Worm (Caenorhabditis elegans): ENCODE measurements around the gene acl-12.

Gene acl-12

DNA sequence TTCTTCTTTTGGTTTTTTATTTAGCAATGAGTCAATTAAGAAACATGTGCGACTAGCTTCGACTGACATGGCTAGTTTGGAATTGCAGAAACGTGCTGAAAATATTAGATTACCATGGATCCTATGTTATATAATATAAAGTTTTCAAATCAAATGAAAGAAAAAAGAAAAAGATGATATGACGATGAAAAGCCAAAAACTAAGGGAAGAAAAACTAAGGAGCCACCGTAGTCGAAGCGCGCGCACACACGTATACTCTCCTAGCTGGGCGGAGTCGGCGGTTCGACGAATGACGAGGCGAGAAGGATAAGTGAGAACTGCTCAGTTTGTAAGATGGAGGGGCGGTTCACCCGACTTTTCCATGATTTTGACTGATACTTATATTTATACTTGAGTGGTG is 17.6 kb downstream of the acl-12 start, which contains the start of gene mnm-2:
Gene mnm-2 (minus strand): TSS at position 101 of the 400 bp plus-strand sequence.
- TF ChIP-seq nhr-28 (tag; optimal IDR thresholded peaks at IDR 0.05) (no peak), nhr-90 (tag; optimal IDR thresholded peaks at IDR 0.05; ENCODE audit: poor library complexity) (no peak), jun-1 (tag; optimal IDR thresholded peaks at IDR 0.05) (no peak), lin-39 (tag; optimal IDR thresholded peaks at IDR 0.05) (no peak)

DNA sequence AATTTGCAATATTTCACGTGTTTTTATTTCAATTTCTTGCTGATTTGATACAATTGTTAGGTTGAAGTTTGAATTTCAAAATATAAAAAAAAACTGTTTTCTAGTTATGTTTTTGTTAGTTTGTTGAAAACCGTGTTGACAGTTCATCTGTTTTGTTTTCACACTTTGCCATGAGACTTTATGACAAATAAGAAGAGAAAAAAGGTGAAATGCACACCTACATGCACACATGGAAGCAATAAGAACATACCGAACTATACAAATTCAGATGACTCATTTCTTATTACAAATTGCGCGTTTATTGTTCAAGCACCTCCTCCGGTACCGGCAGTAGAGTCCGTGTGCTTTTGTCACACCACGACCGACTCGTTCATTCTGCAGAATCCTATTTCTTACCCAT is 21.8 kb downstream of the acl-12 start, which contains the start of gene C10A4.9:
Gene C10A4.9 (plus strand): TSS at position 301 of the 400 bp plus-strand sequence.
- TF ChIP-seq nhr-71 (tag; optimal IDR thresholded peaks at IDR 0.05) = no peak
- no peak for TF ChIP-seq egl-13 (tag; optimal IDR thresholded peaks at IDR 0.05)
- no peak for TF ChIP-seq jun-1 (tag; optimal IDR thresholded peaks at IDR 0.05)
- TF ChIP-seq hlh-4 (tag; optimal IDR thresholded peaks at IDR 0.05) = no peak
- TF ChIP-seq lin-39 (tag; optimal IDR thresholded peaks at IDR 0.05) = no peak
- TF ChIP-seq snu-23 (GFP tag; optimal IDR thresholded peaks at IDR 0.05) = no peak
- no peak for TF ChIP-seq vab-15 (tag; optimal IDR thresholded peaks at IDR 0.05)
- TF ChIP-seq egl-27 (tag; optimal IDR thresholded peaks at IDR 0.05) = no peak
- no peak for TF ChIP-seq hlh-17 (GFP tag; optimal IDR thresholded peaks at IDR 0.05; ENCODE audit: borderline replicate concordance)
- TF ChIP-seq tlp-1 (tag; optimal IDR thresholded peaks at IDR 0.05) = no peak

DNA sequence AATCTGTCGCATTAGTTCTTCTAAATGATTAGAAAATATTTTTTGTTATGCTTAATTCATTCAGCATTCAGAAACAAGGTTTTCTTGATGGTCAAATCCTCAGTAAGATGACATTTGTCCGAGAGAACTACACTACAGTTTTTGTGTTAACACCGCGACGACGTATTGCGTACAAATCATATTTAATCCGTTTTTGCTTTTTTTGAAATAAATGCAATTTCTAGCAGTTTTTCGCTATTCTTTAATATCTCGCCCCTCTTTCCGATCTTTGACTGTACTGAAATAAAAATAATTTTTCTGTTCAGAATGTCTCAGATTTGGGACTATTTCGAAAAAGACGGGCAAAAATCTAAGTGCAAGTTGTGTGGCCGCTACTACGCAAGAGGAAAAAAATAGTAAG is 26.3 kb downstream of the acl-12 start, which contains the start of gene C10A4.1:
Gene C10A4.1 (plus strand): TSS at position 301 of the 400 bp plus-strand sequence.
- TF ChIP-seq efl-1 (optimal IDR thresholded peaks at IDR 0.05) = no peak
- no peak for TF ChIP-seq efl-1 (GFP tag; optimal IDR thresholded peaks at IDR 0.05 in 1 of 2)
- TF ChIP-seq nhr-85 (tag) = no peak
- TF ChIP-seq rnt-1 (tag; optimal IDR thresholded peaks at IDR 0.05) = no peak
- no peak for TF ChIP-seq nhr-237 (tag; optimal IDR thresholded peaks at IDR 0.05)

DNA sequence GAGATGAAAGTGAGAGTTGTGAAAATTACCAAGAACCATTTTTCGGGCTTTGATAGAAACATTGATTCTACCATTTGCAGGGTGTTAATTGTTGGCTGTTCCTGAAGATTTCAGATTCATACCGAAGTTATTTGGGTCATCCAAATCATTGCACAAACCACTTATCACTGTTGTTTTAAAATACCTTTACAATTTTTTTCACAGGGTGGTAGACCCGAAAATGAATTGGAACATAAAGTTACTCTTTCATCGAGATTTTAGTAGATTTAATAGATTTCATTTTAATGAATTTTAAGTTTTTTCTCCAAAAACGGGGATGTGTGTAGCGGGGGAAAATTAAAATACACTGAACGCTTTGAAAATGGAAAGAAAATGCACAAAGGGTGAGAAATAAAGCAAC is 27.0 kb downstream of the acl-12 start, which contains the start of gene C10A4.7:
Gene C10A4.7 (minus strand): TSS at position 101 of the 400 bp plus-strand sequence.
- TF ChIP-seq unc-130 (tag; optimal IDR thresholded peaks at IDR 0.05) (no peak), fkh-10 (GFP tag; optimal IDR thresholded peaks at IDR 0.05) (no peak), tlp-1 (tag; optimal IDR thresholded peaks at IDR 0.05) (no peak), efl-1 (optimal IDR thresholded peaks at IDR 0.05) (no peak), efl-1 (GFP tag; optimal IDR thresholded peaks at IDR 0.05 in 1 of 2) (no peak), Y116A8C.19 (tag; optimal IDR thresholded peaks at IDR 0.05; ENCODE audit: borderline replicate concordance) (no peak), jun-1 (tag; optimal IDR thresholded peaks at IDR 0.05) (no peak), unc-62 (GFP tag; optimal IDR thresholded peaks at IDR 0.05) (no peak), rnt-1 (tag; optimal IDR thresholded peaks at IDR 0.05) (no peak), pqm-1 (tag; optimal IDR thresholded peaks at IDR 0.05) (no peak), aly-2 (tag; optimal IDR thresholded peaks at IDR 0.05) (no peak), hpl-2 (GFP tag; optimal IDR thresholded peaks at IDR 0.05) (no peak)

DNA sequence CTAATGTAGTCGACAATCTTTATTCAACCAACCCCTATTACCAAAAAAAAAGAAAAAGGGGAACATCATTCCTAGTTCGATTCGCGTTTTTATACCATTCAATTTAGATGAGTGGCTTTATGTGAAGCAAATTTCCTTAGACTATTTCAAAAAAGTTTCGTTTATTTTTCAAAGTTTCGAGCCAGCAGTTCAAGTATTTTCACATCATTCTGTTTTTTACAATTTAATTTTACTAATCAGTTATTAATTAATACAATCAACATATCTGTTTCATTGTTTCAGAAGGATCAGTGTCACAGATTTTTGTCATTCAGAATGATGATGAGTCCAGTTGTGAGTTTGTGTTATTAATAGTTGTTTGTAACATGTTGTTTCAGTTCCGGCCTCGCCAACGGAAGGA is 32.4 kb downstream of the acl-12 start, which contains the start of gene C10A4.2:
Gene C10A4.2 (plus strand): TSS at position 301 of the 400 bp plus-strand sequence.
- no peak for TF ChIP-seq mef-2 (tag; optimal IDR thresholded peaks at IDR 0.05)
- no peak for TF ChIP-seq nhr-237 (tag; optimal IDR thresholded peaks at IDR 0.05)
- no peak for TF ChIP-seq nhr-12 (tag; optimal IDR thresholded peaks at IDR 0.05)
- no peak for TF ChIP-seq dsc-1 (tag; optimal IDR thresholded peaks at IDR 0.05)
- TF ChIP-seq lin-15B (tag; optimal IDR thresholded peaks at IDR 0.05) = no peak
- no peak for TF ChIP-seq aha-1 (tag; optimal IDR thresholded peaks at IDR 0.05)
- TF ChIP-seq tbx-2 (tag; optimal IDR thresholded peaks at IDR 0.05) = no peak
- TF ChIP-seq alr-1 (tag; optimal IDR thresholded peaks at IDR 0.05; ENCODE audit: borderline replicate concordance) = no peak

DNA sequence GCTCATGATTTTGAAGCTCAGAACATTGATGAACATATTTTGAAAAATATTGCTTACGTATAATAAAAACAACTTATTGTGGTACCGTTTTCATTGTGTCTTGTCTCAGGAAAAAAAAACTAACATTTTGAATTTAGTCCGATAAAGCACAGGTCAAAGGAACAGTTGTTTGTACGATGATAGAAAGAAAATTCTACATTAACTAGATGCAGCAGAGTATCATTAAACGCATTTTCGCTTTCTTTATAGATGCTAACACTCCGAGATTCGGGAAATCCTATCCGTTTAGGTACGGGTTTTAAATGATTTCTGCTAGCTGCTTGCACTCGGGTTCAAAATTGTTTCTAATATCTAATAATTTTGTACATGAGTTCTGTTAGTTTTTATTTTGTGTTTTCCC is 33.3 kb downstream of the acl-12 start:
- no peak for TF ChIP-seq ceh-90 (tag; optimal IDR thresholded peaks at IDR 0.05)
